Worm (Caenorhabditis elegans): Measurements from ENCODE around the gene srz-15.

DNA sequence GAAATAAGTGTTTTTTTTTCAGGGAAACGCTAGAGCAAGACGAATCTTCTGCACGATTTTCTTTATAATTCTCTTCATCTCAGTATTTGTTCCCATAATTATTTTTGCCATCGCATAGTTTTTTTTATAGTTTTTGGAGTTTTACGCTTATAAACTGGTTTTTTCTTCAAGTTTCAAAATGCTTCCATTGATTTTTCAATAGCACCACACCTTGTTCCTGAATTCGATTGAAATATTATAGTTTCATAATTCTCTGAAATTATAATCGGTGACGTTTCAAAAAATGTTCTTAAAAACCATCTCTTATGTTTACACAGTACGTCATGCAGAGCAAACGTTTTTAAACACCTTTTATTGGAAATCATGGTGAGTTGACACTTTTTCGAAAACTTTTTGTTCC, 22.4 kb upstream of the srz-15 start, which contains the start of gene K08D8.12:
- TF ChIP-seq dao-5 (tag; optimal IDR thresholded peaks at IDR 0.05) (no peak), him-1 (tag; optimal IDR thresholded peaks at IDR 0.05) (no peak), W03F9.2 (tag; optimal IDR thresholded peaks at IDR 0.05) (no peak)
